Worm (Caenorhabditis elegans) whole organism, midembryonic: ENCODE data around the gene C04C11.25.

Experiments used
- cog-1 ChIP-seq: sonication (generic microtip); optimal IDR thresholded peaks from 2 replicates; lab custom pipeline; 2016; ENCODE audit warnings: missing genetic modification characterization, missing compliant biosample characterization
- klf-2 ChIP-seq: fragments of 200-800 bp; sonication (Bioruptor generic); conservative IDR thresholded peaks from 2 replicates; pipeline ENCODE4 v1.3.6; 2022; ENCODE audit warnings: missing genetic modification reagents, missing genetic modification characterization, missing compliant biosample characterization
- med-1 ChIP-seq: sonication (generic microtip); optimal IDR thresholded peaks from 2 replicates; lab custom pipeline; 2017; ENCODE audit warnings: missing genetic modification characterization, mild to moderate bottlenecking, missing compliant biosample characterization, antibody characterized with exemption, missing genetic modification reagents; ENCODE audit not compliant: insufficient read depth
- tab-1 ChIP-seq: fragments of 200-800 bp; sonication (Bioruptor generic); IDR thresholded peaks from 2 replicates; pipeline ENCODE4 v1.3.6; 2022; ENCODE audit warnings: missing genetic modification characterization, missing compliant biosample characterization
- ztf-23 ChIP-seq: fragments of 200-800 bp; sonication (Bioruptor generic); IDR thresholded peaks from 2 replicates; pipeline ENCODE4 v1.3.6; 2022; ENCODE audit warnings: missing genetic modification reagents, missing genetic modification characterization, missing compliant biosample characterization

DNA sequence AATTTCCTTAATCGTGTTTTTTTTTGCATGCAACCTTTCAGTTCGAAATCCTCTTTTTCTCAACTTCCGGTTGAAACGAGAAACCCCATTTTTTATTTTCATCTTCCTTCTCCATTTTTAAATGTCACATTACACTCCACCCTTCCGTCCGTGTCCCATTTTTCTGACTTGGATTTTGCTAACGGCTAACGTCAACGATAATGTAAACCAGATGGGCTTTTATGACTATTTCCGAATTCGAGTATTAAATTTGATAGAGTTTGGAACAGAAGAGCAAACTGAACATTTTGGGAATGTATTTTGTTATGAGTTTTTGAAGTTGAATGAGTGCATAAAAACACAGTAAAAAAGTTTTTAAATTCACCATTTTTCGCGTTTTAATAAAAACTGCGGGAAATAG is 40.4 kb upstream of the C04C11.25 start:
- TF ChIP-seq klf-2 (GFP tag; lab: Robert Waterston, UW) (no peak), cog-1 (tag; lab: Kevin White, UChicago) (no peak), med-1 (GFP tag; lab: Kevin White, UChicago) (no peak), tab-1 (GFP tag; lab: Robert Waterston, UW) (no peak), ztf-23 (no peak)
